Worm (Caenorhabditis elegans) whole organism, young adult: Measurements from ENCODE around the gene C34B4.3.

Source experiments
- B0261.1 ChIP-seq: sonication (generic microtip); optimal IDR thresholded peaks from 2 replicates; lab custom pipeline; 2016; ENCODE audit warnings: mild to moderate bottlenecking, missing genetic modification characterization, moderate library complexity, missing compliant biosample characterization
- B0336.3 ChIP-seq: fragments of 200-800 bp; sonication (Bioruptor generic); IDR thresholded peaks from 2 replicates; pipeline ENCODE4 v1.3.6; 2022; ENCODE audit warnings: missing genetic modification characterization, missing compliant biosample characterization
- C06A6.2 ChIP-seq: fragments of 200-800 bp; sonication (Bioruptor generic); conservative IDR thresholded peaks from 2 replicates; pipeline ENCODE4 v1.3.6; 2022; ENCODE audit warnings: missing genetic modification characterization, missing compliant biosample characterization
- F22D6.2 ChIP-seq: sonication (generic microtip); optimal IDR thresholded peaks from 2 replicates; lab custom pipeline; 2016; ENCODE audit warnings: mild to moderate bottlenecking, missing genetic modification characterization, missing compliant biosample characterization
- F23B12.7 ChIP-seq: sonication (generic microtip); optimal IDR thresholded peaks from 2 replicates; lab custom pipeline; 2017; ENCODE audit warnings: missing genetic modification characterization, mild to moderate bottlenecking, missing compliant biosample characterization, antibody characterized with exemption, moderate library complexity; ENCODE audit not compliant: insufficient read depth
- F33H1.4 ChIP-seq: fragments of 200-800 bp; sonication (Bioruptor generic); IDR thresholded peaks from 2 replicates; pipeline ENCODE4 v1.3.6; 2022; ENCODE audit warnings: missing genetic modification reagents, missing genetic modification characterization, missing compliant biosample characterization
- F37B4.10 ChIP-seq: fragments of 200-800 bp; sonication (Bioruptor generic); IDR thresholded peaks from 2 replicates; pipeline ENCODE4 v1.3.6; 2022; ENCODE audit warnings: missing genetic modification characterization, missing compliant biosample characterization
- F39B2.1 ChIP-seq: fragments of 200-800 bp; sonication (Bioruptor generic); IDR thresholded peaks from 2 replicates; pipeline ENCODE4 v1.3.6; 2022; ENCODE audit warnings: missing genetic modification reagents, missing genetic modification characterization, missing compliant biosample characterization
- F57C9.4 ChIP-seq: sonication (generic microtip); optimal IDR thresholded peaks from 2 replicates; lab custom pipeline; 2017; ENCODE audit warnings: mild to moderate bottlenecking, missing genetic modification characterization, missing compliant biosample characterization
- K12H6.12 ChIP-seq: fragments of 200-800 bp; sonication (Bioruptor generic); optimal IDR thresholded peaks from 2 replicates; lab custom pipeline; 2018; ENCODE audit warnings: mild to moderate bottlenecking, missing genetic modification characterization, missing compliant biosample characterization
- T26A5.8 ChIP-seq: sonication (generic microtip); optimal IDR thresholded peaks from 2 replicates; lab custom pipeline; 2016; ENCODE audit warnings: missing genetic modification characterization, missing compliant biosample characterization
- attf-3 ChIP-seq: fragments of 200-800 bp; sonication (Bioruptor generic); conservative IDR thresholded peaks from 2 replicates; pipeline ENCODE4 v1.3.6; 2022; ENCODE audit warnings: missing genetic modification reagents, missing genetic modification characterization, missing compliant biosample characterization
- ccch-3 ChIP-seq: fragments of 200-800 bp; sonication (Bioruptor generic); optimal IDR thresholded peaks from 2 replicates; lab custom pipeline; 2018; ENCODE audit warnings: mild to moderate bottlenecking, missing genetic modification characterization, missing compliant biosample characterization
- ceh-100 ChIP-seq: fragments of 200-800 bp; sonication (Bioruptor generic); IDR thresholded peaks from 2 replicates; pipeline ENCODE4 v1.3.6; 2022; ENCODE audit warnings: missing genetic modification reagents, missing genetic modification characterization, missing compliant biosample characterization
- ceh-79 ChIP-seq: sonication (generic microtip); optimal IDR thresholded peaks from 2 replicates; lab custom pipeline; 2017; ENCODE audit warnings: mild to moderate bottlenecking, missing genetic modification characterization, missing compliant biosample characterization
- ceh-91 ChIP-seq: fragments of 200-800 bp; sonication (Bioruptor generic); IDR thresholded peaks from 2 replicates; pipeline ENCODE4 v1.3.6; 2022; ENCODE audit warnings: missing genetic modification reagents, missing genetic modification characterization, missing compliant biosample characterization
- dox-1 ChIP-seq: fragments of 200-800 bp; sonication (Bioruptor generic); IDR thresholded peaks from 2 replicates; pipeline ENCODE4 v1.3.6; 2022; ENCODE audit warnings: missing genetic modification reagents, missing genetic modification characterization, missing compliant biosample characterization
- dpl-1 ChIP-seq: fragments of 150-350 bp; optimal IDR thresholded peaks from 2 replicates; lab custom pipeline; 2014; ENCODE audit warnings: missing biosample characterization, missing genetic modification reagents, missing genetic modification characterization
- egl-44 ChIP-seq: fragments of 200-800 bp; sonication (Bioruptor generic); IDR thresholded peaks from 2 replicates; pipeline ENCODE4 v1.3.6; 2022; ENCODE audit warnings: missing genetic modification reagents, missing genetic modification characterization, missing compliant biosample characterization
- ekl-4 ChIP-seq: fragments of 200-800 bp; sonication (Bioruptor generic); IDR thresholded peaks from 2 replicates; pipeline ENCODE4 v1.3.6; 2022; ENCODE audit warnings: missing genetic modification reagents, missing genetic modification characterization, missing compliant biosample characterization
- gei-17 ChIP-seq: fragments of 200-800 bp; sonication (Bioruptor generic); optimal IDR thresholded peaks from 2 replicates; lab custom pipeline; 2018; ENCODE audit warnings: mild to moderate bottlenecking, missing genetic modification characterization, missing compliant biosample characterization
- hmg-20 ChIP-seq: fragments of 200-800 bp; sonication (Bioruptor generic); IDR thresholded peaks from 2 replicates; pipeline ENCODE4 v1.3.6; 2022; ENCODE audit warnings: missing genetic modification reagents, missing genetic modification characterization, missing compliant biosample characterization
- hrde-1 ChIP-seq: sonication (generic microtip); optimal IDR thresholded peaks from 2 replicates; lab custom pipeline; 2016; ENCODE audit warnings: missing genetic modification characterization, mild to moderate bottlenecking, missing compliant biosample characterization, moderate library complexity, missing genotype, missing genetic modification reagents, borderline replicate concordance
- hsf-1 ChIP-seq: fragments of 200-800 bp; sonication (Bioruptor generic); IDR thresholded peaks from 2 replicates; pipeline ENCODE4 v1.3.6; 2022; ENCODE audit warnings: missing genetic modification reagents, missing genetic modification characterization, missing compliant biosample characterization
- lin-26 ChIP-seq: fragments of 200-800 bp; sonication (Bioruptor generic); IDR thresholded peaks from 2 replicates; pipeline ENCODE4 v1.3.6; 2022; ENCODE audit warnings: missing genetic modification reagents, missing genetic modification characterization, missing compliant biosample characterization
- lin-35 ChIP-seq, 3 experiments: fragments of 150-350 bp in 2 of 3; sonication (generic microtip) in 1 of 3; optimal IDR thresholded peaks; 2 replicates each; lab custom pipeline; 2014 to 2018; ENCODE audit warnings: missing biosample characterization in 3 of 3, missing genetic modification characterization in 3 of 3, missing genetic modification reagents in 3 of 3
- lir-1 ChIP-seq: fragments of 200-800 bp; sonication (Bioruptor generic); conservative IDR thresholded peaks from 2 replicates; pipeline ENCODE4 v1.3.6; 2022; ENCODE audit warnings: missing genetic modification reagents, missing genetic modification characterization, missing compliant biosample characterization
- madf-10 ChIP-seq: sonication (generic microtip); optimal IDR thresholded peaks from 2 replicates; lab custom pipeline; 2016; ENCODE audit warnings: mild to moderate bottlenecking, missing genetic modification characterization, missing compliant biosample characterization
- madf-3 ChIP-seq: fragments of 200-800 bp; sonication (Bioruptor generic); IDR thresholded peaks from 2 replicates; pipeline ENCODE4 v1.3.6; 2022; ENCODE audit warnings: missing genetic modification reagents, missing genetic modification characterization, missing compliant biosample characterization
- mcd-1 ChIP-seq: fragments of 200-800 bp; sonication (Bioruptor generic); IDR thresholded peaks from 2 replicates; pipeline ENCODE4 v1.3.6; 2022; ENCODE audit warnings: missing genetic modification reagents, missing genetic modification characterization, missing compliant biosample characterization
- nhr-120 ChIP-seq: fragments of 200-800 bp; sonication (Bioruptor generic); IDR thresholded peaks from 2 replicates; pipeline ENCODE4 v1.3.6; 2022; ENCODE audit warnings: missing genetic modification characterization, missing compliant biosample characterization
- sdz-38 ChIP-seq: sonication (generic microtip); optimal IDR thresholded peaks from 2 replicates; lab custom pipeline; 2016; ENCODE audit warnings: missing genotype, missing genetic modification characterization, missing compliant biosample characterization
- snpc-1.3 ChIP-seq: sonication (generic microtip); optimal IDR thresholded peaks from 2 replicates; lab custom pipeline; 2017; ENCODE audit warnings: missing genetic modification characterization, mild to moderate bottlenecking, missing compliant biosample characterization, antibody characterized with exemption, moderate library complexity, missing genotype, missing genetic modification reagents; ENCODE audit not compliant: insufficient read depth
- snpc-4 ChIP-seq, 5 experiments: fragments of 150-350 bp in 1 of 5; sonication (generic microtip) in 4 of 5; optimal IDR thresholded peaks; 2 replicates each; lab custom pipeline; 2014 to 2018; ENCODE audit warnings: missing genetic modification characterization in 5 of 5, missing biosample characterization in 3 of 5, antibody characterized with exemption in 2 of 5, mild to moderate bottlenecking in 2 of 5, missing compliant biosample characterization in 2 of 5, missing genotype in 2 of 5, moderate library complexity in 2 of 5, missing genetic modification reagents in 1 of 5
- somi-1 ChIP-seq: fragments of 200-800 bp; sonication (Bioruptor generic); optimal IDR thresholded peaks from 2 replicates; lab custom pipeline; 2018; ENCODE audit warnings: mild to moderate bottlenecking, missing genetic modification characterization, missing compliant biosample characterization
- tbp1 ChIP-seq: fragments of 200-800 bp; sonication (Bioruptor generic); optimal IDR thresholded peaks from 2 replicates; lab custom pipeline; 2018; ENCODE audit warnings: mild to moderate bottlenecking, missing genetic modification characterization, missing compliant biosample characterization
- tlf-1 ChIP-seq: fragments of 200-800 bp; sonication (Bioruptor generic); optimal IDR thresholded peaks from 2 replicates; lab custom pipeline; 2018; ENCODE audit warnings: mild to moderate bottlenecking, missing genetic modification characterization, missing compliant biosample characterization
- zfh-2 ChIP-seq: fragments of 200-800 bp; sonication (Bioruptor generic); conservative IDR thresholded peaks from 2 replicates; pipeline ENCODE4 v1.3.6; 2022; ENCODE audit warnings: missing genetic modification reagents, missing genetic modification characterization, missing compliant biosample characterization
- zim-3 ChIP-seq: sonication (generic microtip); optimal IDR thresholded peaks from 2 replicates; lab custom pipeline; 2017; ENCODE audit warnings: mild to moderate bottlenecking, missing genetic modification characterization, moderate library complexity, missing compliant biosample characterization
- ztf-18 ChIP-seq: sonication (generic microtip); optimal IDR thresholded peaks from 2 replicates; lab custom pipeline; 2016; ENCODE audit warnings: missing genotype, mild to moderate bottlenecking, missing genetic modification characterization, missing compliant biosample characterization
- ztf-25 ChIP-seq: fragments of 200-800 bp; sonication (Bioruptor generic); IDR thresholded peaks from 2 replicates; pipeline ENCODE4 v1.3.6; 2022; ENCODE audit warnings: missing genetic modification reagents, missing genetic modification characterization, missing compliant biosample characterization
- ztf-26 ChIP-seq: sonication (generic microtip); optimal IDR thresholded peaks from 2 replicates; lab custom pipeline; 2017; ENCODE audit warnings: missing genetic modification characterization, missing compliant biosample characterization
- ztf-28 ChIP-seq: fragments of 200-800 bp; sonication (Bioruptor generic); IDR thresholded peaks from 2 replicates; pipeline ENCODE4 v1.3.6; 2022; ENCODE audit warnings: missing genetic modification reagents, missing genetic modification characterization, missing compliant biosample characterization
- ztf-6 ChIP-seq: fragments of 200-800 bp; sonication (Bioruptor generic); IDR thresholded peaks from 2 replicates; pipeline ENCODE4 v1.3.6; 2022; ENCODE audit warnings: missing genetic modification reagents, missing genetic modification characterization, missing compliant biosample characterization

Gene C34B4.3

DNA sequence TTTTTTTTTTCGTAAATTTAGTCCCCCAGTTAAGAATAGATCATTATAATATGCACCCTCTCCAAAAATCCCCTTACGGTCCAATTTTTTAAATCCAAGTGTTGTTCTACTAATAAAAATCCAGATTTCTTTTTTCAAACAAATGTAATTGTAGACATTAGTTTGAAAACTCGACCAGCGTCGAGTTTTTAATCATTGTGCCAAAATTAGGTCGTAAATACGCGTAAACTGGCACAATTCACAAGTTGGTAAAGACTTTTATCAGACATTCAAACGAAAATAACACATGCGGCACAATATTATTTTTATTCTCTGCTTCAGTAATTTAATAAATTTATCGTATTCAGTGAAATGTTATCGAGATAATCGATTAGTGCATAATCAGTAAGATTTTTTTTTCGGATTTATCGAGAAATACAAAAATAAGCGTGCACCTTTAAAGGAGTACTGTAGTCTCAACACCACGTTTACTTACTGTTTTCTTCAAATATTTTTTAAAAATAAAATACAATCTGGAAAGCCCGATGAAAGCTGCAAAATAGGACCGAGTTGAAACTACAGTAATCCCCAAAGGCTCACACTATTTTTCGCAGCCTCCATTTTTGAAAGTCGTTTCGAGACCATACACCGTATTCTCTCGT is 19.3 kb upstream of the C34B4.3 start, which contains the start of gene C34B4.4 (continued):
- TF ChIP-seq ztf-18 (tag; lab: Kevin White, UChicago) (no peak), attf-3 (no peak), ztf-28 (GFP tag; lab: Robert Waterston, UW) (no peak), hrde-1 (no peak), mcd-1 (GFP tag; lab: Robert Waterston, UW) (no peak), madf-10 (no peak), ccch-3 (no peak), ceh-91 (GFP tag; lab: Robert Waterston, UW) (no peak), dpl-1 (no peak), somi-1 (GFP tag; lab: Kevin White, UChicago) (no peak), hmg-20 (no peak), F57C9.4 (tag; lab: Kevin White, UChicago) (no peak), ceh-100 (GFP tag; lab: Robert Waterston, UW) (no peak), ekl-4 (GFP tag; lab: Robert Waterston, UW) (no peak), ztf-25 (no peak), ztf-26 (no peak), snpc-4 (GFP tag; optimal IDR thresholded peaks at IDR 0.05; lab: Kevin White, UChicago) (peak; percentile 26), snpc-4 (tag; optimal IDR thresholded peaks at IDR 0.05; lab: Kevin White, UChicago) (no peak), lin-26 (no peak), K12H6.12 (tag; lab: Kevin White, UChicago) (peak; percentile 47), lir-1 (GFP tag; lab: Robert Waterston, UW) (no peak), ceh-79 (tag; lab: Kevin White, UChicago) (no peak), C06A6.2 (no peak), T26A5.8 (tag; lab: Kevin White, UChicago) (no peak), snpc-1.3 (tag; lab: Kevin White, UChicago) (peak; percentile 5), zfh-2 (GFP tag; lab: Robert Waterston, UW) (no peak), F37B4.10 (GFP tag; lab: Robert Waterston, UW) (no peak), tbp1 (GFP tag; lab: Kevin White, UChicago) (no peak), F22D6.2 (tag; lab: Kevin White, UChicago) (peak; percentile 1), ztf-6 (GFP tag; lab: Robert Waterston, UW) (no peak)

DNA sequence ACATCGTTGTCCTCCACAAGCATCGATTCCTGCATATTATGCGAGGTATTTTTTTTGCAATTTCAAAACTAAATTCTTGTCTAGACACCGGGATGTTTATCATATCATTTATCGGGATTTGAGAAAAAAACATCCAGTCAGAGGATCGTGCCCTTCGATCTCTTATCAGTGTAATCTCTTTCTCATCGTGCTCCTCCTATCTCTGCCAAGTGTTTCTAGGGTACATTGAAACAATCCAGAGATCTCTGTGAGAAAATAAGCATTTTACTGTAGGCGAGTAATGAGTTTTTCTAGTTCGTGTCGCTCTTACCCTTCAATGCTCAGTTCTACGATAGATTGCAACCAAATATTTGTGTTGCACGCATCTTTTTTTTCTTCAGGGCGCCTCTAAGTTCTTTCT is 17.5 kb upstream of the C34B4.3 start:
- TF ChIP-seq ztf-28 (GFP tag; lab: Robert Waterston, UW) (no peak), lin-35 (GFP tag; optimal IDR thresholded peaks at IDR 0.05; lab: Kevin White, UChicago) (peak in 1 of 3 experiments; percentile 34)
- TF ChIP-seq, all 124 proteins: peak for 1

DNA sequence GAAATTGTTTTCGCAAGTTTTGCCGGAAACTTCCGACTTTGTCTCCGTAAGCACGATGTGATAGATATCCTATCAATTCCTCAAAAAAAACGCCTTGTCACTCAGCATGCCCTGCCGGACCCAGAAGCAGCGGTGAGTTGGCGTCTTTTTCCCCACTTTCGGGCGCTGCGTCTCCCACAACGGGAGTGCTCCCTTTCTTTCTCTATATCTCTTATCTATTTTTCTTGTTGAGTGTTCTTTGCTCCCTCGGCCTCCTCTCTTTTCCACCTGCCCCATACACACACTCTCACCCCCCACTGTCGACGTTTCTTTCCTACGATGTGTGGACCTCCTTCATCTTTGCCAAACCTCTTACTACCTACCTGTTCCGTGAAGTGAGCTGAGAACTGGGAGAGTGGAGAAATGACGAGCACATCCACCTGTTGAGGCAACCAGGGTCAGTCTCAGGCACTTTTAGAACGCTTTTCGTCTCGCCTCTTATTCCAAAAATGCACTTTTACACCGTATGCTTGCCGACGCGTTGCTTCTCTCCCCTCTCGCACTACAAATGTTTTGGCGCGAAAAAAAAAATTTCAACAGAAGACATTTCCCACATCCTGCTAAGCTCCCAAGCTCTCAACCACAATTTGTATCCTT is 15.1 kb upstream of the C34B4.3 start:
- peak; percentile 45 for TF ChIP-seq zim-3 (tag; lab: Kevin White, UChicago)
- TF ChIP-seq snpc-4 (GFP tag; optimal IDR thresholded peaks at IDR 0.05; lab: Kevin White, UChicago) = no peak
- peak in 2 of 4 experiments; percentile 27 to 56 for TF ChIP-seq snpc-4 (tag; optimal IDR thresholded peaks at IDR 0.05; lab: Kevin White, UChicago)
- peak; percentile 37; the same call in 1 of the 2 replicates for TF ChIP-seq lir-1 (GFP tag; lab: Robert Waterston, UW)
- TF ChIP-seq sdz-38 = no peak
- no peak; the same call in 1 of the 2 replicates for TF ChIP-seq B0336.3 (GFP tag; lab: Robert Waterston, UW)
- TF ChIP-seq gei-17 (GFP tag; lab: Kevin White, UChicago) = no peak
- peak; percentile 62; the same call in 1 of the 2 replicates for TF ChIP-seq dox-1
- peak; percentile 56 for TF ChIP-seq tlf-1 (GFP tag; lab: Kevin White, UChicago)
- TF ChIP-seq egl-44 (GFP tag; lab: Robert Waterston, UW) = no peak
- no peak for TF ChIP-seq nhr-120 (GFP tag; lab: Robert Waterston, UW)
- TF ChIP-seq madf-3 (GFP tag; lab: Robert Waterston, UW) = no peak
- no peak for TF ChIP-seq F39B2.1 (GFP tag; lab: Robert Waterston, UW)
- TF ChIP-seq zfh-2 (GFP tag; lab: Robert Waterston, UW) = peak; percentile 90
- TF ChIP-seq F33H1.4 (GFP tag; lab: Robert Waterston, UW) = no peak
- TF ChIP-seq F23B12.7 = no peak
- no peak for TF ChIP-seq hsf-1 (GFP tag; lab: Robert Waterston, UW)
- TF ChIP-seq ceh-100 (GFP tag; lab: Robert Waterston, UW) = no peak
- TF ChIP-seq B0261.1 = no peak
